Fruit fly (Drosophila melanogaster): ENCODE measurements around the gene Cdk2.

Cdk2 gene

dm6 chr3R:20783714-20784435 is 48.5 kb downstream of the Cdk2 start:
- TF ChIP-seq usp (GFP tag; optimal IDR thresholded peaks at IDR 0.05) (no peak), Dll (optimal IDR thresholded peaks at IDR 0.05) (peak; percentile 60), CG8478 (optimal IDR thresholded peaks at IDR 0.05) (peak; percentile 70)

dm6 chr3R:20784436-20785368 is 49.3 kb downstream of the Cdk2 start:
- no peak for TF ChIP-seq usp (GFP tag; optimal IDR thresholded peaks at IDR 0.05)
- peak in 1 of 2 experiments; percentile 17 for TF ChIP-seq EcR (GFP tag; optimal IDR thresholded peaks at IDR 0.05)
- no peak for TF ChIP-seq pan (optimal IDR thresholded peaks at IDR 0.05)
- TF ChIP-seq CG8478 (optimal IDR thresholded peaks at IDR 0.05): no peak
- TF ChIP-seq psq (optimal IDR thresholded peaks at IDR 0.05): no peak
- peak; percentile 85 for TF ChIP-seq Dll (optimal IDR thresholded peaks at IDR 0.05)
